Worm (Caenorhabditis elegans) whole organism, L4 larva: Measurements from ENCODE around the gene del-1.

Source experiments
- F10B5.3 ChIP-seq: sonication (generic microtip); optimal IDR thresholded peaks from 2 replicates; lab custom pipeline; 2016; ENCODE audit warnings: mild to moderate bottlenecking, missing genetic modification characterization, missing compliant biosample characterization
- R02D3.7 ChIP-seq: fragments of 150-350 bp; sonication (generic microtip); optimal IDR thresholded peaks from 3 replicates; lab custom pipeline; 2014; ENCODE audit warnings: missing biosample characterization, missing genetic modification characterization
- Y48G9A.11 ChIP-seq: fragments of 200-800 bp; sonication (Bioruptor generic); IDR thresholded peaks from 2 replicates; pipeline ENCODE4 v1.3.6; 2022; ENCODE audit warnings: missing genetic modification reagents, missing genetic modification characterization, missing compliant biosample characterization
- arid-1 ChIP-seq: fragments of 200-800 bp; sonication (Bioruptor generic); conservative IDR thresholded peaks from 2 replicates; pipeline ENCODE4 v1.3.6; 2022; ENCODE audit warnings: missing genetic modification reagents, missing genetic modification characterization, missing compliant biosample characterization
- ceh-82 ChIP-seq: sonication (generic microtip); optimal IDR thresholded peaks from 2 replicates; lab custom pipeline; 2017; ENCODE audit warnings: missing biosample characterization, missing genetic modification characterization
- ces-1 ChIP-seq: fragments of 150-350 bp; sonication (generic microtip); optimal IDR thresholded peaks from 4 replicates; lab custom pipeline; 2014; ENCODE audit warnings: missing biosample characterization, missing genetic modification reagents, missing genetic modification characterization
- egl-27 ChIP-seq: sonication (generic microtip); optimal IDR thresholded peaks from 3 replicates; lab custom pipeline; 2017; ENCODE audit warnings: missing biosample characterization, missing genetic modification reagents, missing genetic modification characterization
- mdl-1 ChIP-seq, 2 experiments: fragments of 150-350 bp in 1 of 2; sonication (generic microtip) in 1 of 2; optimal IDR thresholded peaks; 2 replicates each; lab custom pipeline; 2014 to 2017; ENCODE audit warnings: missing biosample characterization in 2 of 2, missing genetic modification characterization in 2 of 2
- mep-1 ChIP-seq: fragments of 150-350 bp; sonication (generic microtip); optimal IDR thresholded peaks from 3 replicates; lab custom pipeline; 2014; ENCODE audit warnings: missing biosample characterization, missing genetic modification characterization
- nhr-11 ChIP-seq: fragments of 150-350 bp; optimal IDR thresholded peaks from 2 replicates; lab custom pipeline; 2014; ENCODE audit warnings: missing biosample characterization, missing genetic modification characterization
- unc-39 ChIP-seq: sonication (generic microtip); optimal IDR thresholded peaks from 2 replicates; lab custom pipeline; 2017; ENCODE audit warnings: missing biosample characterization, missing genetic modification characterization
- unc-62 ChIP-seq, 3 experiments: fragments of 150-350 bp in 1 of 3; sonication (generic microtip); optimal IDR thresholded peaks in 2 of 3; peaks in 1 of 3; 1 replicate in 1 of 3; 2 replicates in 2 of 3; lab custom pipeline; 2014 to 2017; ENCODE audit warnings: missing biosample characterization in 3 of 3, missing genetic modification characterization in 3 of 3, missing genetic modification reagents in 3 of 3, missing genotype in 1 of 3
- ztf-11 ChIP-seq: fragments of 150-350 bp; optimal IDR thresholded peaks from 2 replicates; lab custom pipeline; 2014; ENCODE audit warnings: missing biosample characterization, missing genetic modification characterization

DNA sequence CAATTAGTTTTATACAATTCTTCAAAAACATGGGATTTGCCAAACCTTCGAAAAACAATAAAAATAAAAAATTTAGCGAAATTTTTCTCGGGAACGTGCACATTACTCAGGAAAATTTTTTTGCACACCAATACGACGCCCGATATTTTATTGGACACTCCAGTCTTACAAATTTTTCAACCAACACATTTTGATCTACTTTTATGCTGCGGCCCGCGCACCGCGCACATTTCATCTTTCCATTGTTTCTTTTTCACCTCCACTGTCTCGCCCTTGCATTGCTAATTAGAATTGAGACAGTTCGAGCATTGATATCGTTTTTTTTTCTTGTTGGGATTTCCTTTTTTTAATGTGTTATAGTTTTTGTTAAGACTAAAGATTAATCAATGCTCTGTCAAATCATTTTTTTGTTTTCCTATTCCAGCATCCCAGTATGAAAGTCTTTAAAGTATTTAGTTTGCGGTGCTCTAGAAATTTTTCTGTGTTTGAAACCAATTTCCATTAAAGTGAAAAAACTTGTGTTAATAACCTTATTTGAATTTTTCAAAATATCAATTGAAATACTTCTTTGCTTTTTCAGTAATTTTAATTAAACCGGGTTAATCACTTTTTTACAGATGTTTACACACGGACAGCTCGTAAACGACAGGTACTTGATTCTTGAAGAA, 20.3 kb upstream of the del-1 start, which contains the start of gene K04C1.5:
- no peak for TF ChIP-seq ces-1 (GFP tag; lab: Kevin White, UChicago)
- no peak for TF ChIP-seq egl-27 (tag; lab: Kevin White, UChicago)
- TF ChIP-seq F10B5.3, result no peak
- no peak for TF ChIP-seq mdl-1 (tag; optimal IDR thresholded peaks at IDR 0.05; lab: Kevin White, UChicago)
- TF ChIP-seq mep-1 (tag; lab: Kevin White, UChicago), result no peak
- no peak for TF ChIP-seq nhr-11
- no peak for TF ChIP-seq unc-39
- no peak for TF ChIP-seq ztf-11
- no peak for TF ChIP-seq R02D3.7
- no peak for TF ChIP-seq arid-1
- TF ChIP-seq ceh-82 (tag; lab: Kevin White, UChicago), result no peak
- no peak for TF ChIP-seq unc-62 (GFP tag; optimal IDR thresholded peaks at IDR 0.05 in 1 of 2; lab: Kevin White, UChicago)
- TF ChIP-seq unc-62 (tag; optimal IDR thresholded peaks at IDR 0.05; lab: Kevin White, UChicago), result no peak
- TF ChIP-seq Y48G9A.11 (GFP tag; lab: Robert Waterston, UW), result no peak
